Worm (Caenorhabditis elegans): ENCODE data around the gene F59B10.4.

DNA sequence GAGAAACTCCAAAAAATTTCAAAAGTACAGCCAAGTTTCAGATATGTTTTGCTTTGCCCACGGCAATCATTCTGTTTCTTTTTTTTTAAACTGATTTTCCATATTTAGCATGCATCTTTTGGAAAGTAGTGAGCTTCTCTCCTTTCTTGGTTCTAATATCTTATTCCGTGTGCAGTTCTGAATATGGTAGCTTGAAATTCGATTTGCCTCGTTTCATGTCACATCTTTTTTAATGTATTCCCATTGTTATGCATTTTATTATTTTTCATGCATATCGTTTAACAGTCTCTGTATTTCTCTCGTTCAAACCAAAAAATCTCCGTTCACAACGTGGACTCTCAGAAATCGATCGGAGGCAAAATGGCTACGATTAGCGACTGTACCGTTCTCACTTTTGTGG is 24.4 kb downstream of the F59B10.4 start, which contains the start of gene ZK666.14:
- TF ChIP-seq ces-1 (GFP tag; optimal IDR thresholded peaks at IDR 0.05): no peak
- TF ChIP-seq dpl-1 (GFP tag; optimal IDR thresholded peaks at IDR 0.05): no peak
- TF ChIP-seq snpc-4 (tag; optimal IDR thresholded peaks at IDR 0.05): no peak

All from whole organism, L1 larva.